Worm (Caenorhabditis elegans) whole organism, L2 larva: ENCODE data around the gene F22E5.23.
"Not testable (repeated sequence)": the region's sequence is repeated elsewhere in the genome, so short reads cannot be mapped to it uniquely, and the experiment has no call there.

ENCODE experiments used
- C34F6.9 ChIP-seq: fragments of 150-350 bp; optimal IDR thresholded peaks from 2 replicates; lab custom pipeline; 2014; ENCODE audit warnings: missing biosample characterization, missing genetic modification characterization
- F13H6.1 ChIP-seq: sonication (generic microtip); optimal IDR thresholded peaks from 2 replicates; lab custom pipeline; 2016; ENCODE audit warnings: missing genetic modification characterization, missing compliant biosample characterization
- R02D3.7 ChIP-seq: fragments of 150-350 bp; optimal IDR thresholded peaks from 2 replicates; lab custom pipeline; 2014; ENCODE audit warnings: missing biosample characterization, missing genetic modification characterization
- alr-1 ChIP-seq: fragments of 150-350 bp; optimal IDR thresholded peaks from 2 replicates; lab custom pipeline; 2014; ENCODE audit warnings: missing biosample characterization, missing genetic modification characterization
- ama-1 ChIP-seq: fragments of 150-350 bp; optimal IDR thresholded peaks from 2 replicates; lab custom pipeline; 2018; ENCODE audit warnings: inconsistent platforms
- blmp-1 ChIP-seq: sonication (generic microtip); optimal IDR thresholded peaks from 2 replicates; lab custom pipeline; 2017; ENCODE audit warnings: missing genetic modification characterization, mild to moderate bottlenecking, missing compliant biosample characterization, antibody characterized with exemption, moderate library complexity; ENCODE audit not compliant: insufficient read depth
- ceh-16 ChIP-seq: fragments of 150-350 bp; optimal IDR thresholded peaks from 2 replicates; lab custom pipeline; 2014; ENCODE audit warnings: missing biosample characterization, missing genetic modification characterization
- crh-2 ChIP-seq: sonication (generic microtip); optimal IDR thresholded peaks from 2 replicates; lab custom pipeline; 2017; ENCODE audit warnings: missing biosample characterization, missing genetic modification characterization
- dmd-4 ChIP-seq: sonication (generic microtip); optimal IDR thresholded peaks from 2 replicates; lab custom pipeline; 2017; ENCODE audit warnings: missing biosample characterization, missing genetic modification characterization
- egl-27 ChIP-seq: sonication (generic microtip); optimal IDR thresholded peaks from 3 replicates; lab custom pipeline; 2017; ENCODE audit warnings: missing biosample characterization, missing genetic modification reagents, missing genetic modification characterization
- elt-1 ChIP-seq: fragments of 150-350 bp; optimal IDR thresholded peaks from 2 replicates; lab custom pipeline; 2014; ENCODE audit warnings: missing biosample characterization, missing genetic modification characterization
- elt-3 ChIP-seq: sonication (generic microtip); optimal IDR thresholded peaks from 2 replicates; lab custom pipeline; 2017; ENCODE audit warnings: missing biosample characterization, missing genetic modification characterization
- fos-1 ChIP-seq: fragments of 150-350 bp; optimal IDR thresholded peaks from 2 replicates; lab custom pipeline; 2014; ENCODE audit warnings: missing biosample characterization, missing genetic modification characterization
- gmeb-1 ChIP-seq: fragments of 150-350 bp; optimal IDR thresholded peaks from 2 replicates; lab custom pipeline; 2014; ENCODE audit warnings: missing biosample characterization, missing genetic modification characterization
- lin-13 ChIP-seq: fragments of 150-350 bp; optimal IDR thresholded peaks from 2 replicates; lab custom pipeline; 2014; ENCODE audit warnings: missing biosample characterization, missing genetic modification reagents, missing genetic modification characterization
- lsy-2 ChIP-seq, 2 experiments: fragments of 150-350 bp in 1 of 2; sonication (generic microtip) in 1 of 2; optimal IDR thresholded peaks; 2 replicates each; lab custom pipeline; 2014 to 2017; ENCODE audit warnings: missing biosample characterization in 2 of 2, missing genetic modification characterization in 2 of 2
- mbf-1 ChIP-seq: sonication (generic microtip); optimal IDR thresholded peaks from 2 replicates; lab custom pipeline; 2017; ENCODE audit warnings: missing biosample characterization, missing genetic modification characterization
- nhr-10 ChIP-seq: sonication (generic microtip); optimal IDR thresholded peaks from 2 replicates; lab custom pipeline; 2017; ENCODE audit warnings: missing biosample characterization, missing genetic modification characterization
- nhr-12 ChIP-seq: fragments of 150-350 bp; optimal IDR thresholded peaks from 2 replicates; lab custom pipeline; 2014; ENCODE audit warnings: missing biosample characterization, missing genetic modification characterization
- nhr-21 ChIP-seq: fragments of 150-350 bp; optimal IDR thresholded peaks from 2 replicates; lab custom pipeline; 2014; ENCODE audit warnings: missing biosample characterization, missing genetic modification characterization
- nhr-23 ChIP-seq: fragments of 150-350 bp; optimal IDR thresholded peaks from 2 replicates; lab custom pipeline; 2014; ENCODE audit warnings: missing biosample characterization, missing genetic modification reagents, missing genetic modification characterization
- nhr-237 ChIP-seq: fragments of 150-350 bp; optimal IDR thresholded peaks from 2 replicates; lab custom pipeline; 2014; ENCODE audit warnings: missing biosample characterization, missing genetic modification characterization
- nhr-25 ChIP-seq: fragments of 150-350 bp; sonication (generic microtip); optimal IDR thresholded peaks from 3 replicates; lab custom pipeline; 2014; ENCODE audit warnings: missing biosample characterization, missing genetic modification characterization
- nhr-6 ChIP-seq: fragments of 150-350 bp; optimal IDR thresholded peaks from 2 replicates; lab custom pipeline; 2014; ENCODE audit warnings: missing biosample characterization, missing genetic modification characterization
- nhr-77 ChIP-seq: fragments of 150-350 bp; optimal IDR thresholded peaks from 2 replicates; lab custom pipeline; 2014; ENCODE audit warnings: missing biosample characterization, missing genetic modification characterization
- peb-1 ChIP-seq: fragments of 150-350 bp; optimal IDR thresholded peaks from 2 replicates; lab custom pipeline; 2014; ENCODE audit warnings: missing biosample characterization, missing genetic modification characterization
- sem-4 ChIP-seq: fragments of 150-350 bp; optimal IDR thresholded peaks from 2 replicates; lab custom pipeline; 2014; ENCODE audit warnings: missing biosample characterization, missing genetic modification reagents, missing genetic modification characterization
- skn-1 ChIP-seq: sonication (generic microtip); optimal IDR thresholded peaks from 2 replicates; lab custom pipeline; 2017; ENCODE audit warnings: missing biosample characterization, missing genetic modification characterization
- sma-3 ChIP-seq: sonication (generic microtip); optimal IDR thresholded peaks from 2 replicates; lab custom pipeline; 2016; ENCODE audit warnings: missing genetic modification reagents, missing genetic modification characterization, missing compliant biosample characterization
- sma-9 ChIP-seq, 2 experiments: fragments of 150-350 bp in 1 of 2; sonication (generic microtip) in 1 of 2; optimal IDR thresholded peaks; 2 replicates each; lab custom pipeline; 2014 to 2016; ENCODE audit warnings: missing genetic modification characterization in 2 of 2, mild to moderate bottlenecking in 1 of 2, missing biosample characterization in 1 of 2, missing compliant biosample characterization in 1 of 2, missing genetic modification reagents in 1 of 2, moderate library complexity in 1 of 2
- zag-1 ChIP-seq: fragments of 150-350 bp; optimal IDR thresholded peaks from 2 replicates; lab custom pipeline; 2014; ENCODE audit warnings: missing biosample characterization, missing genetic modification characterization
- ztf-1 ChIP-seq: fragments of 200-800 bp; sonication (Bioruptor generic); conservative IDR thresholded peaks from 2 replicates; pipeline ENCODE4 v1.3.6; 2022; ENCODE audit warnings: missing genetic modification characterization, missing compliant biosample characterization
- ztf-11 ChIP-seq: sonication (generic microtip); optimal IDR thresholded peaks from 2 replicates; lab custom pipeline; 2017; ENCODE audit warnings: missing biosample characterization, missing genetic modification characterization

F22E5.23 gene

DNA sequence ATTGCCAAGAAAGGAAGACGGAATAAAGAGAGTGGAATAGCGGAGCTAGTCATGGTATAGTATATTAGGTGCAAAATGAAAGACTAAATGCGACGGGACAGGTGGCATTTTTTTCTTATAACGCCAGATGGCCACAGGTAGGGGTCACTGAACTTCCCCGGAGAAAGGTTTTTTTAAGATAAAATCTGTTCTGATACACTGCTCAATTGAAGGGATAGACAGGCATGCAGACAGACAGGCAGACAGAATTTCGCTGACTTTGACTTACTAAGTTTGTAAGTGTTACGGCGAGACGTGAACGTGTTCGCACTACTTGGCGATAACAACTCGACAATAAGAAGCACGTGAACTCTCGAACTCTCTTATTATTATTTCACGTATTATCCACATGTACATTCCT, 32.5 kb downstream of the F22E5.23 start, which contains the start of the genes F22E5.20 and F22E5.1:
F22E5.20 (minus strand) TSS at position 101 of the 400 bp plus-strand sequence.
F22E5.1 (plus strand) TSS at position 242 of the 400 bp plus-strand sequence.
- TF ChIP-seq ztf-11 (tag; lab: Kevin White, UChicago); alr-1 (tag; lab: Kevin White, UChicago); sma-9 (GFP tag; optimal IDR thresholded peaks at IDR 0.05; lab: Kevin White, UChicago); sma-9 (tag; optimal IDR thresholded peaks at IDR 0.05; lab: Kevin White, UChicago): not testable (repeated sequence)
- TF ChIP-seq, all 48 proteins: peak for 0; not testable (repeated sequence) for 48

ce11 chrII:2677534-2678168, 36.6 kb downstream of the F22E5.23 start, which contains the start of gene F22E5.17:
Gene F22E5.17, plus strand, starts transcription at chrII:2678041.
- TF ChIP-seq fos-1: peak; percentile 88
- peak; percentile 77 for TF ChIP-seq sma-9 (GFP tag; optimal IDR thresholded peaks at IDR 0.05; lab: Kevin White, UChicago)
- TF ChIP-seq sma-9 (tag; optimal IDR thresholded peaks at IDR 0.05; lab: Kevin White, UChicago): no peak
- TF ChIP-seq F13H6.1 (tag; lab: Kevin White, UChicago): peak; percentile 1
- TF ChIP-seq gmeb-1 (tag; lab: Kevin White, UChicago): peak; percentile 19
- TF ChIP-seq blmp-1 (tag; lab: Kevin White, UChicago): no peak

- TF ChIP-seq elt-1 (no peak), sma-9 (GFP tag; optimal IDR thresholded peaks at IDR 0.05; lab: Kevin White, UChicago) (no peak), sma-9 (tag; optimal IDR thresholded peaks at IDR 0.05; lab: Kevin White, UChicago) (no peak), egl-27 (no peak), ama-1 (lab: Kevin White, UChicago) (no peak), ceh-16 (tag; lab: Kevin White, UChicago) (no peak)
These were observed 40.0 kb downstream of the F22E5.23 start, which contains the start of gene F34D6.1 for ce11 chrII:2681118-2681517. Gene F34D6.1, minus strand, starts transcription at chrII:2681218.

- no peak for TF ChIP-seq nhr-23
- TF ChIP-seq nhr-237 (tag; lab: Kevin White, UChicago): no peak
These were observed 43.1 kb downstream of the F22E5.23 start, which contains the start of gene ceh-87 for ce11 chrII:2684208-2684607. Gene ceh-87, minus strand, starts transcription at chrII:2684308.

ce11 chrII:2684783-2685182, 43.7 kb downstream of the F22E5.23 start:
- no peak for TF ChIP-seq fos-1
- TF ChIP-seq skn-1 (tag; lab: Kevin White, UChicago): no peak
- no peak for TF ChIP-seq elt-3 (tag; lab: Kevin White, UChicago)
- TF ChIP-seq peb-1: no peak
- no peak for TF ChIP-seq nhr-21 (tag; lab: Kevin White, UChicago)
- TF ChIP-seq ztf-1: no peak
- TF ChIP-seq nhr-12 (tag; lab: Kevin White, UChicago): no peak
- no peak for TF ChIP-seq crh-2
- no peak for TF ChIP-seq R02D3.7 (tag; lab: Kevin White, UChicago)
- TF ChIP-seq zag-1: no peak
- TF ChIP-seq nhr-77 (tag; lab: Kevin White, UChicago): no peak
- TF ChIP-seq nhr-10: no peak
- TF ChIP-seq mbf-1: no peak
- no peak for TF ChIP-seq dmd-4
- TF ChIP-seq lin-13 (GFP tag; lab: Kevin White, UChicago): no peak

- TF ChIP-seq nhr-25 (tag; lab: Kevin White, UChicago) (no peak), sem-4 (tag; lab: Kevin White, UChicago) (peak; percentile 24), C34F6.9 (tag; lab: Kevin White, UChicago) (peak; percentile 26), sma-9 (GFP tag; optimal IDR thresholded peaks at IDR 0.05; lab: Kevin White, UChicago) (peak; percentile 49), sma-9 (tag; optimal IDR thresholded peaks at IDR 0.05; lab: Kevin White, UChicago) (no peak), sma-3 (GFP tag; lab: Kevin White, UChicago) (no peak), elt-1 (no peak), nhr-77 (tag; lab: Kevin White, UChicago) (no peak), peb-1 (no peak), ceh-16 (tag; lab: Kevin White, UChicago) (no peak), lin-13 (GFP tag; lab: Kevin White, UChicago) (peak; percentile 59), nhr-6 (tag; lab: Kevin White, UChicago) (no peak), lsy-2 (tag; optimal IDR thresholded peaks at IDR 0.05; lab: Kevin White, UChicago) (peak in 1 of 2 experiments; percentile 28), F13H6.1 (tag; lab: Kevin White, UChicago) (peak; percentile 44)
These were observed 46.0 kb downstream of the F22E5.23 start, which contains the start of the genes sup-9 and nspf-1 for ce11 chrII:2686985-2687675. Gene sup-9, minus strand, starts transcription at chrII:2687027. Gene nspf-1, plus strand, starts transcription at chrII:2687625.
